Fruit fly (Drosophila melanogaster): ENCODE measurements around the gene kin17.

DNA sequence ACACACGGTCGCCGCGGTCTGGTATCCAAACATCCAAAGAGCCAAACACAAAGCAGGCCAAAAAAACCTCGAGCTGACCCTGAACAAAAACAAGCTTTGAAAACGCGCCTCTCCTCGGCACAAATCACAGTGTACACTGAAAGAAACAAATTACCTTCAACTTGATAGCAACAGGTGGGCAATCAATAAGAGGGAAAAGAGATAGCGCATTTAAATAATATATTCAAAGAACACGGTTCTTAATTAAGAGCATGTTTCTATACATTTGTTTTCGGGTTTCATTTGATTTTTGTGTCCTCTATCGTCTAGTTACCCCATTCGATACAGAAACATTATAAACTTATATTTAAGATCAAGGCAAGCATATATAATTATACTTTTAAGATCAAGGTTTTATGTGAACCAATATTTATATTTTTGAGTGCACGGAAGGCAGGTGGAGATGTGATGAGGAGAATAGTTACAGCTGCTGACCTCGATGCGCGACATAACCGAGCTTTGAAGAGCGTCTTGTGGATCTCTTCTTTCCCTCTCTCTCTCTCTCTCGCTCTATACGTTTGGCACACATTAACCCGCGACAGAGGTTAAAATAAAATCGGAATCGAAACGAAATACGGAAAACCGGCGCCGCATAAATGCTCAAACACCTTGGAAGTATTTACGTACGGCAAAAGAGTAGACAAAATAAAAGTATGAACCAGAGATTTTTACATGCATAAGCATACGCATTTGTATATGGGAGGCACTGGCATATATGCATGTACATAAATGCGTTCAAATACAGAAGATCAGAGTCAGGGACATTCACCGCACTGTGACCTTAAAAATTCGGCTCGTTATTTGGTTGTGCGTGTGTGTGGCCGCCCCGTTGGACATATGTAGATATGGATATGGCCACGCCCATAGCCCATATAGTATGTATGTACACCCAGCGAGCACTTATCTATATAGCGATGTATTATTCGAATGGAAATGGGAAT is 41.9 kb downstream of the kin17 start:
- TF ChIP-seq psq (optimal IDR thresholded peaks at IDR 0.05): no peak
- TF ChIP-seq ttk (optimal IDR thresholded peaks at IDR 0.05): no peak
- TF ChIP-seq h (optimal IDR thresholded peaks at IDR 0.05): no peak
- TF ChIP-seq Sin3A (optimal IDR thresholded peaks at IDR 0.05): no peak
- TF ChIP-seq insv (optimal IDR thresholded peaks at IDR 0.05): no peak
- TF ChIP-seq Myc (optimal IDR thresholded peaks at IDR 0.05): no peak
